Worm (Caenorhabditis elegans) whole organism, early embryonic: ENCODE results near the gene T04C9.1.

Source experiments
- B0310.2 ChIP-seq: sonication (generic microtip); optimal IDR thresholded peaks from 2 replicates; lab custom pipeline; 2016; ENCODE audit warnings: mild to moderate bottlenecking, missing genetic modification characterization, missing compliant biosample characterization
- F13C5.2 ChIP-seq: sonication (generic microtip); optimal IDR thresholded peaks from 2 replicates; lab custom pipeline; 2017; ENCODE audit warnings: mild to moderate bottlenecking, missing genetic modification characterization, inconsistent platforms, missing compliant biosample characterization
- aly-1 ChIP-seq: sonication (generic microtip); optimal IDR thresholded peaks from 2 replicates; lab custom pipeline; 2016; ENCODE audit warnings: missing genetic modification characterization, missing compliant biosample characterization
- ama-1 ChIP-seq: fragments of 150-350 bp; optimal IDR thresholded peaks from 2 replicates; lab custom pipeline; 2014
- ceh-13 ChIP-seq: fragments of 200-800 bp; sonication (Bioruptor generic); optimal IDR thresholded peaks from 2 replicates; lab custom pipeline; 2018; ENCODE audit warnings: mild to moderate bottlenecking, missing genetic modification characterization, missing compliant biosample characterization
- ceh-36 ChIP-seq: sonication (generic microtip); optimal IDR thresholded peaks from 2 replicates; lab custom pipeline; 2016; ENCODE audit warnings: missing genetic modification characterization, inconsistent platforms, missing compliant biosample characterization
- ets-7 ChIP-seq: sonication (generic microtip); optimal IDR thresholded peaks from 2 replicates; lab custom pipeline; 2016; ENCODE audit warnings: missing genotype, missing genetic modification characterization, missing compliant biosample characterization
- flt-1 ChIP-seq: fragments of 200-800 bp; sonication (Bioruptor generic); IDR thresholded peaks from 2 replicates; pipeline ENCODE4 v1.3.6; 2022; ENCODE audit warnings: missing genetic modification characterization, missing compliant biosample characterization
- hmbx-1 ChIP-seq: sonication (generic microtip); optimal IDR thresholded peaks from 2 replicates; lab custom pipeline; 2016; ENCODE audit warnings: mild to moderate bottlenecking, missing genetic modification characterization, missing compliant biosample characterization
- hmg-4 ChIP-seq: fragments of 200-800 bp; sonication (Bioruptor generic); optimal IDR thresholded peaks from 2 replicates; lab custom pipeline; 2018; ENCODE audit warnings: mild to moderate bottlenecking, missing genetic modification characterization, missing compliant biosample characterization
- hnd-1 ChIP-seq: sonication (generic microtip); optimal IDR thresholded peaks from 2 replicates; lab custom pipeline; 2016; ENCODE audit warnings: missing genetic modification characterization, missing compliant biosample characterization
- pes-1 ChIP-seq: fragments of 200-800 bp; sonication (Bioruptor generic); IDR thresholded peaks from 2 replicates; pipeline ENCODE4 v1.3.6; 2022; ENCODE audit warnings: missing genetic modification reagents, missing genetic modification characterization, missing compliant biosample characterization
- scrt-1 ChIP-seq: fragments of 200-800 bp; sonication (Bioruptor generic); IDR thresholded peaks from 2 replicates; pipeline ENCODE4 v1.3.6; 2022; ENCODE audit warnings: missing genetic modification characterization, missing compliant biosample characterization
- sea-1 ChIP-seq: fragments of 200-800 bp; sonication (Bioruptor generic); conservative IDR thresholded peaks from 2 replicates; pipeline ENCODE4 v1.3.6; 2022; ENCODE audit warnings: missing genetic modification characterization, missing compliant biosample characterization
- tbx-11 ChIP-seq: fragments of 200-800 bp; sonication (Bioruptor generic); IDR thresholded peaks from 2 replicates; pipeline ENCODE4 v1.3.6; 2022; ENCODE audit warnings: missing genetic modification characterization, missing compliant biosample characterization
- tbx-37 ChIP-seq: fragments of 200-800 bp; sonication (Bioruptor generic); conservative IDR thresholded peaks from 2 replicates; pipeline ENCODE4 v1.3.6; 2022; ENCODE audit warnings: missing genetic modification reagents, missing genetic modification characterization, missing compliant biosample characterization
- tra-4 ChIP-seq: sonication (generic microtip); optimal IDR thresholded peaks from 2 replicates; lab custom pipeline; 2017; ENCODE audit warnings: missing genetic modification characterization, missing compliant biosample characterization

T04C9.1 gene

ce11 chrIII:5965368-5965767 is 27.6 kb upstream of the T04C9.1 start:
- TF ChIP-seq B0310.2 (tag; lab: Kevin White, UChicago) (no peak), tbx-11 (GFP tag; lab: Robert Waterston, UW) (no peak), hnd-1 (no peak), ets-7 (tag; lab: Kevin White, UChicago) (no peak), tbx-37 (GFP tag; lab: Robert Waterston, UW) (no peak), aly-1 (tag; lab: Kevin White, UChicago) (no peak), ceh-36 (tag; lab: Kevin White, UChicago) (no peak), ama-1 (no peak), pes-1 (no peak), sea-1 (GFP tag; lab: Robert Waterston, UW) (no peak), flt-1 (GFP tag; lab: Robert Waterston, UW) (no peak), hmbx-1 (tag; lab: Kevin White, UChicago) (no peak), scrt-1 (GFP tag; lab: Robert Waterston, UW) (no peak), ceh-13 (GFP tag; lab: Kevin White, UChicago) (no peak), F13C5.2 (tag; lab: Kevin White, UChicago) (no peak), tra-4 (tag; lab: Kevin White, UChicago) (no peak), hmg-4 (GFP tag; lab: Kevin White, UChicago) (no peak)

ce11 chrIII:5965839-5966463 is 27.1 kb upstream of the T04C9.1 start, which contains the start of gene dct-6:
dct-6 (plus strand) TSS chrIII:5966413.
- TF ChIP-seq aly-1 (tag; lab: Kevin White, UChicago), result no peak

DNA sequence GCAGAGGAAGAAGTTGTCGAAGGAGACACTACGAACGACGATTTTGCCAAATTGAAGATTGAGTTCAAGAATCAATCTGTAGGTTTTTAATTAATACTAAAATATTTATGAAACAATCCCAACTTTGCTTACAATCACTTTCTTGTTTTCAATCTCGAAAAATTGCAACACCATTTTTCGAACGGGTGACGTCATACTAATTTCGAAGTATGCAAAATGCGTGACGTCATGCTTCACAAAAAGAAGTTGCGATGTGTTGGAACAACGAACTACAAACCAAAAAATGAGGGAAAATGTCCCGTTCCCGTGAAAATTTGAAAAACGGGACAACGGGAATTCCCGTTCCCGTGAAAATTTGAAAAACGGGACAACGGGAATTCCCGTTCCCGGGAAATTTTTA is 25.4 kb upstream of the T04C9.1 start:
- no peak for TF ChIP-seq ceh-13 (GFP tag; lab: Kevin White, UChicago)
- TF ChIP-seq sea-1 (GFP tag; lab: Robert Waterston, UW), result no peak
- no peak for TF ChIP-seq hmbx-1 (tag; lab: Kevin White, UChicago)
- TF ChIP-seq hnd-1, result no peak
- no peak for TF ChIP-seq scrt-1 (GFP tag; lab: Robert Waterston, UW)
- TF ChIP-seq ama-1, result no peak
- TF ChIP-seq F13C5.2 (tag; lab: Kevin White, UChicago), result no peak
- no peak for TF ChIP-seq hmg-4 (GFP tag; lab: Kevin White, UChicago)
- no peak for TF ChIP-seq tbx-37 (GFP tag; lab: Robert Waterston, UW)
- no peak for TF ChIP-seq ceh-36 (tag; lab: Kevin White, UChicago)
- TF ChIP-seq aly-1 (tag; lab: Kevin White, UChicago), result no peak
- TF ChIP-seq pes-1, result no peak
- TF ChIP-seq flt-1 (GFP tag; lab: Robert Waterston, UW), result no peak
- no peak for TF ChIP-seq tra-4 (tag; lab: Kevin White, UChicago)
- TF ChIP-seq tbx-11 (GFP tag; lab: Robert Waterston, UW), result no peak
- no peak for TF ChIP-seq B0310.2 (tag; lab: Kevin White, UChicago)
- TF ChIP-seq ets-7 (tag; lab: Kevin White, UChicago), result no peak

DNA sequence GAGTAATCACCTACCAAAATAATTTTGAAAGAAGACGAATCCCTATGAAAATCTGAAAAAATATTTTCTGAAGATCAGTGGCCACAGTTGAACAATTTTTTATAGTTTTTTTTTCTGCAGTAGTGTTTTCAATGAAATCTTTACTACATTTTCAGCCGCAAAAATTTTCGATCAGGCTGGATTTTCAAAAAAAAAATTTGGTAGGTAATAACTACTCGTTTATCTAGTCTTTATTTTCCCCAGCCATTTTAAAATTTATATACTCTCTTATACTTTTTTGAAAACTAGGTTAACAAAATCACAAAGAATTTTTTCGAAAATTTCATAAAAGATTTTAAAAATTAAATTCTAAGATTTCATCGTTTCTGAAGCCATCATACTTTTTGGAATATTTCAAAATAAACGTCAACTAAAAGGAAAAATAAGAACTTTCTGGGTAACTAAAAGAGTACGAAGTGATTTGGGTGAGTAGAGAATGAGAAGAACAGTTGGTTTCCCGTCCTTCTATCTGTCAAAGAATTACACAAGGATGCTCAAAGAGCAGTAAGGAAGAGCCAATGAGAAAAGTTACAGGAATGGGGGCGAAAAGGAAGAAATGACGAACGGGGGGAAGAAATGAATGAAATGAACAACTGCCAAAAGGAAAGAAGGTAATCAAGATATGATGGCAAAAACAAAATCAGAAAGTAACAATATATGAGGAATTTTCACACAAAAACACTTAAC is 17.8 kb upstream of the T04C9.1 start, which contains the start of gene mlp-1:
mlp-1 (minus strand) TSS at position 51 of the 726 bp plus-strand sequence.
- no peak for TF ChIP-seq ceh-13 (GFP tag; lab: Kevin White, UChicago)
- TF ChIP-seq ama-1, result no peak
- no peak for TF ChIP-seq scrt-1 (GFP tag; lab: Robert Waterston, UW)
- TF ChIP-seq F13C5.2 (tag; lab: Kevin White, UChicago), result no peak
- TF ChIP-seq sea-1 (GFP tag; lab: Robert Waterston, UW), result no peak
- no peak for TF ChIP-seq hmbx-1 (tag; lab: Kevin White, UChicago)
- TF ChIP-seq B0310.2 (tag; lab: Kevin White, UChicago), result no peak
- TF ChIP-seq ceh-36 (tag; lab: Kevin White, UChicago), result no peak
- no peak for TF ChIP-seq hnd-1
- no peak for TF ChIP-seq aly-1 (tag; lab: Kevin White, UChicago)
- no peak for TF ChIP-seq tbx-37 (GFP tag; lab: Robert Waterston, UW)
- TF ChIP-seq tbx-11 (GFP tag; lab: Robert Waterston, UW), result no peak
- no peak for TF ChIP-seq ets-7 (tag; lab: Kevin White, UChicago)
- TF ChIP-seq tra-4 (tag; lab: Kevin White, UChicago), result no peak
- no peak for TF ChIP-seq flt-1 (GFP tag; lab: Robert Waterston, UW)

DNA sequence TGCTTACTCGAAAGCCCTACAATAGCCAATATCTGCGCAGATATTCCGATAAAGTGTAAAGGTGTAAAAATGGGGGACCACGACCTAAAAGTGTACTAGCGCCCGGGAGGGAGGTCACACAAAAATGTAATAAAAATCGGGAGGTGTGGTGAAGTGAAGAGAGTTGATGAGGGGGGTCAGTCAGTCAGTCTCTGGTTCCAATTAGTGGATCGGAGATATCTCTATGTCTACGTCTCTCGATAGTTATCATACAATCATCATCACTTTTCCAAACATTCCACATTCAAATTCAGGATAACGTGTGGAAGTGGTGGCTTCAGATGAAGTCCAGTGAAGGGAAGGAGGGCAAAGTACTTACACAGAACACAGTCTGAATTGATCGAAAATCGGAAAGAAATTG is 17.0 kb upstream of the T04C9.1 start:
- TF ChIP-seq ceh-13 (GFP tag; lab: Kevin White, UChicago), result no peak
- TF ChIP-seq tra-4 (tag; lab: Kevin White, UChicago), result no peak
- no peak for TF ChIP-seq ets-7 (tag; lab: Kevin White, UChicago)
- no peak for TF ChIP-seq pes-1
- TF ChIP-seq F13C5.2 (tag; lab: Kevin White, UChicago), result no peak

- no peak for TF ChIP-seq pes-1
- TF ChIP-seq hmg-4 (GFP tag; lab: Kevin White, UChicago), result peak; percentile 18
- no peak for TF ChIP-seq sea-1 (GFP tag; lab: Robert Waterston, UW)
Measured at ce11 chrIII:5980274-5980918, 12.6 kb upstream of the T04C9.1 start.

ce11 chrIII:5981407-5981806 is 11.6 kb upstream of the T04C9.1 start:
- TF ChIP-seq aly-1 (tag; lab: Kevin White, UChicago) (no peak), sea-1 (GFP tag; lab: Robert Waterston, UW) (no peak)
